Worm (Caenorhabditis elegans) whole organism, L4/young adult: Measurements from ENCODE around the gene H12C20.7.

Experiments used
- W03F9.2 ChIP-seq: fragments of 150-350 bp; optimal IDR thresholded peaks from 2 replicates; lab custom pipeline; 2014; ENCODE audit warnings: missing biosample characterization, missing genetic modification characterization
- him-1 ChIP-seq: sonication (generic microtip); optimal IDR thresholded peaks from 2 replicates; lab custom pipeline; 2016; ENCODE audit warnings: missing genotype, missing genetic modification reagents, missing genetic modification characterization, missing compliant biosample characterization

DNA sequence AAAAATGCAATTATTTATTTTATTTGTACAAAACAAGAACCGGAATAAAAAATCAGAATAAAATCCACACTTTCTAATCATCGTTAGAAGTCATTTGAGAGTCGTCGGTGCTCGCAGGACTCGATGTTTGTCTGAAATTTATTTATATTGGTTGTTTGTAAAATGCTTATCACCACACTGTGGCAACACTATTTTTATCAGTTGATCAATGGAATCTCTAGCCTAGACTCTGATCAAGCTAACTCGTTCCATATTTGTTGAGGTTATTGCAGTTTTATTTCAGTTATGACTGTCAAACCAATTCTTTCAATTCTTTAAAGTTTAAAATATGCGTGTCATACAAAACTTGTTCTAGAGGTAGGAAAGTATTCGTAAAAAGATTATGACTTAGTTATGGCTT lies 31.7 kb upstream of the H12C20.7 start, which contains the start of gene dhs-20:
- TF ChIP-seq him-1: no peak
- TF ChIP-seq W03F9.2 (tag; lab: Kevin White, UChicago): no peak
